In genomic region chr3L:11579919-11580318, dm6 we compare ENCODE assay signal across 2 fruit fly cellular contexts.
TF ChIP-seq lines count a peak whose summit lies in the region.

CG43390 (minus strand) TSS chr3L:11579950.

- TF ChIP-seq CTCF in whole organism, embryonic (GFP tag; optimal IDR thresholded peaks at IDR 0.05; lab: Kevin White, UChicago), result no peak

TF ChIP-seq in whole organism, embryonic, 481 proteins besides CTCF, POLR2A, EP300 and RAD21 (continues in another document):
- TF ChIP-seq CG12071 (GFP tag; optimal IDR thresholded peaks at IDR 0.05; lab: Kevin White, UChicago) (no peak), CG16863 (GFP tag; optimal IDR thresholded peaks at IDR 0.05; lab: Kevin White, UChicago) (no peak), Stat92E (GFP tag; optimal IDR thresholded peaks at IDR 0.05; lab: Kevin White, UChicago) (no peak), Adf1 (GFP tag; IDR thresholded peaks at IDR 0.05; lab: Robert Waterston, UW) (peak; percentile 37; the same call in 1 of the 2 replicates), zfh2 (GFP tag; optimal IDR thresholded peaks at IDR 0.05; lab: Kevin White, UChicago) (no peak), CG7786 (GFP tag; optimal IDR thresholded peaks at IDR 0.05; lab: Kevin White, UChicago) (no peak), CG12236 (GFP tag; optimal IDR thresholded peaks at IDR 0.05; lab: Kevin White, UChicago) (no peak), CG1024 (GFP tag; IDR thresholded peaks at IDR 0.05; lab: Robert Waterston, UW) (no peak), CG13296 (GFP tag; optimal IDR thresholded peaks at IDR 0.05; lab: Kevin White, UChicago) (no peak), bowl (GFP tag; IDR thresholded peaks at IDR 0.05; lab: Robert Waterston, UW) (no peak), CG7987 (GFP tag; optimal IDR thresholded peaks at IDR 0.05; lab: Kevin White, UChicago) (peak; percentile 56), oc (tag; optimal IDR thresholded peaks at IDR 0.05; lab: Kevin White, UChicago) (no peak), CG6683 (GFP tag; optimal IDR thresholded peaks at IDR 0.05; lab: Kevin White, UChicago) (peak; percentile 7), twi (tag; optimal IDR thresholded peaks at IDR 0.05; lab: Kevin White, UChicago) (no peak), fu2 (GFP tag; optimal IDR thresholded peaks at IDR 0.05; lab: Kevin White, UChicago) (no peak), org-1 (GFP tag; optimal IDR thresholded peaks at IDR 0.05; lab: Kevin White, UChicago) (no peak), CG10209 (GFP tag; optimal IDR thresholded peaks at IDR 0.05; lab: Kevin White, UChicago) (peak; percentile 66), dan (GFP tag; IDR thresholded peaks at IDR 0.05; lab: Robert Waterston, UW) (no peak), phol (tag; optimal IDR thresholded peaks at IDR 0.05; lab: Kevin White, UChicago) (no peak), Antp (GFP tag; optimal IDR thresholded peaks at IDR 0.05; lab: Kevin White, UChicago) (no peak), hb (GFP tag; IDR thresholded peaks at IDR 0.05; lab: Robert Waterston, UW; ENCODE audit: partially characterized antibody) (no peak), HmgZ (tag; optimal IDR thresholded peaks at IDR 0.05; lab: Kevin White, UChicago) (peak; percentile 68), nom (GFP tag; optimal IDR thresholded peaks at IDR 0.05; lab: Kevin White, UChicago) (no peak), CG6272 (GFP tag; IDR thresholded peaks at IDR 0.05; lab: Robert Waterston, UW) (no peak), mam (GFP tag; optimal IDR thresholded peaks at IDR 0.05; lab: Kevin White, UChicago) (peak; percentile 10), wor (GFP tag; IDR thresholded peaks at IDR 0.05; lab: Robert Waterston, UW) (no peak), bab2 (GFP tag; optimal IDR thresholded peaks at IDR 0.05; lab: Kevin White, UChicago) (peak; percentile 35), Spps (tag; optimal IDR thresholded peaks at IDR 0.05; lab: Kevin White, UChicago) (no peak), bbx (GFP tag; IDR thresholded peaks at IDR 0.05; lab: Robert Waterston, UW; ENCODE audit: partially characterized antibody) (no peak), CG34376 (GFP tag; optimal IDR thresholded peaks at IDR 0.05; lab: Kevin White, UChicago) (no peak), CG32772 (GFP tag; IDR thresholded peaks at IDR 0.05; lab: Robert Waterston, UW) (no peak), CG7357 (GFP tag; IDR thresholded peaks at IDR 0.05; lab: Robert Waterston, UW) (no peak), Bdp1 (GFP tag; optimal IDR thresholded peaks at IDR 0.05; lab: Kevin White, UChicago) (no peak), BEAF-32 (GFP tag; optimal IDR thresholded peaks at IDR 0.05; lab: Kevin White, UChicago) (no peak), croc (GFP tag; conservative IDR thresholded peaks at IDR 0.05; lab: Robert Waterston, UW) (no peak), Abd-B (GFP tag; optimal IDR thresholded peaks at IDR 0.05; lab: Kevin White, UChicago) (no peak), dati (GFP tag; IDR thresholded peaks at IDR 0.05; lab: Robert Waterston, UW) (no peak), ERR (GFP tag; optimal IDR thresholded peaks at IDR 0.05; lab: Kevin White, UChicago) (no peak), vnd (GFP tag; IDR thresholded peaks at IDR 0.05; lab: Robert Waterston, UW; ENCODE audit: partially characterized antibody) (no peak), CG8478 (optimal IDR thresholded peaks at IDR 0.05; lab: Kevin White, UChicago) (no peak), hbn (GFP tag; IDR thresholded peaks at IDR 0.05; lab: Robert Waterston, UW; ENCODE audit: partially characterized antibody) (no peak), chif (GFP tag; optimal IDR thresholded peaks at IDR 0.05; lab: Kevin White, UChicago) (no peak), schlank (tag; optimal IDR thresholded peaks at IDR 0.05; lab: Kevin White, UChicago) (peak; percentile 63), grau (tag; optimal IDR thresholded peaks at IDR 0.05; lab: Kevin White, UChicago) (peak; percentile 58), CG7839 (tag; optimal IDR thresholded peaks at IDR 0.05; lab: Kevin White, UChicago) (peak; percentile 12), CG14014 (GFP tag; IDR thresholded peaks at IDR 0.05; lab: Robert Waterston, UW) (peak; percentile 63; the same call in 1 of the 2 replicates), CG7963 (GFP tag; IDR thresholded peaks at IDR 0.05; lab: Robert Waterston, UW; ENCODE audit: partially characterized antibody) (no peak)

TF ChIP-seq in whole organism, prepupa, 60 proteins besides CTCF, POLR2A, EP300 and RAD21:
- TF ChIP-seq CG34406 (GFP tag; optimal IDR thresholded peaks at IDR 0.05; lab: Kevin White, UChicago), result no peak
- no peak for TF ChIP-seq CG15336 (GFP tag; IDR thresholded peaks at IDR 0.05; lab: Robert Waterston, UW)
- TF ChIP-seq acj6 (GFP tag; optimal IDR thresholded peaks at IDR 0.05; lab: Kevin White, UChicago), result no peak
- TF ChIP-seq CG31627 (GFP tag; optimal IDR thresholded peaks at IDR 0.05; lab: Kevin White, UChicago), result no peak
- peak; percentile 46 for TF ChIP-seq fkh (GFP tag; optimal IDR thresholded peaks at IDR 0.05; lab: Kevin White, UChicago)
- no peak for TF ChIP-seq Gug (GFP tag; IDR thresholded peaks at IDR 0.05; lab: Robert Waterston, UW)
- no peak for TF ChIP-seq CG4318 (GFP tag; optimal IDR thresholded peaks at IDR 0.05; lab: Kevin White, UChicago)
- TF ChIP-seq CG6792 (GFP tag; optimal IDR thresholded peaks at IDR 0.05; lab: Kevin White, UChicago), result no peak
TF ChIP-seq in whole organism, prepupa: peak in this region for 1.

Comparison
In these comparisons a context has a peak if more than half of its experiments do, and no peak if none do; other contexts are left out.
1. Of the 7 proteins assayed by ChIP-seq in both whole organism, embryonic and whole organism, prepupa: peak only in whole organism, embryonic: CG6854 and Sox102F; only in whole organism, prepupa: none; in both: none; in neither: 5.